Worm (Caenorhabditis elegans) whole organism, L1 larva: ENCODE data around the gene arrd-9.

Experiments
- C04F5.9 ChIP-seq: sonication (generic microtip); optimal IDR thresholded peaks from 2 replicates; lab custom pipeline; 2016; ENCODE audit warnings: missing genetic modification characterization, missing compliant biosample characterization
- Y116A8C.19 ChIP-seq: sonication (generic microtip); optimal IDR thresholded peaks from 2 replicates; lab custom pipeline; 2016; ENCODE audit warnings: missing compliant biosample characterization, missing genetic modification characterization, borderline replicate concordance
- aha-1 ChIP-seq: fragments of 150-350 bp; optimal IDR thresholded peaks from 2 replicates; lab custom pipeline; 2014; ENCODE audit warnings: missing biosample characterization, missing genetic modification characterization
- ama-1 ChIP-seq: fragments of 150-350 bp; optimal IDR thresholded peaks from 2 replicates; lab custom pipeline; 2014
- blmp-1 ChIP-seq: fragments of 150-350 bp; optimal IDR thresholded peaks from 2 replicates; lab custom pipeline; 2014; ENCODE audit warnings: missing biosample characterization, missing genetic modification characterization
- dpl-1 ChIP-seq, 3 experiments: fragments of 150-350 bp in 2 of 3; sonication (generic microtip) in 1 of 3; optimal IDR thresholded peaks; 2 replicates each; lab custom pipeline; 2014 to 2017; ENCODE audit warnings: missing biosample characterization in 3 of 3, missing genetic modification characterization in 3 of 3, missing genetic modification reagents in 3 of 3
- dsc-1 ChIP-seq: sonication (generic microtip); optimal IDR thresholded peaks from 2 replicates; lab custom pipeline; 2016; ENCODE audit warnings: mild to moderate bottlenecking, missing genetic modification characterization, missing compliant biosample characterization
- efl-1 ChIP-seq, 4 experiments: fragments of 150-350 bp; optimal IDR thresholded peaks in 3 of 4; peaks in 1 of 4; 1 replicate in 1 of 4; 2 replicates in 3 of 4; lab custom pipeline; 2014; ENCODE audit warnings: missing biosample characterization in 2 of 4, missing genetic modification characterization in 2 of 4, missing genetic modification reagents in 2 of 4
- egl-13 ChIP-seq: sonication (generic microtip); optimal IDR thresholded peaks from 2 replicates; lab custom pipeline; 2016; ENCODE audit warnings: missing genotype, missing genetic modification reagents, missing genetic modification characterization, missing compliant biosample characterization
- elt-2 ChIP-seq: sonication (generic microtip); optimal IDR thresholded peaks from 2 replicates; lab custom pipeline; 2016; ENCODE audit warnings: missing genetic modification characterization, mild to moderate bottlenecking, inconsistent platforms, missing compliant biosample characterization, missing genetic modification reagents
- ets-5 ChIP-seq: fragments of 200-800 bp; sonication (Bioruptor generic); IDR thresholded peaks from 2 replicates; pipeline ENCODE4 v1.3.6; 2022; ENCODE audit warnings: missing genetic modification characterization, missing compliant biosample characterization
- fkh-10 ChIP-seq: sonication (generic microtip); optimal IDR thresholded peaks from 2 replicates; lab custom pipeline; 2017; ENCODE audit warnings: missing biosample characterization, missing genetic modification reagents, missing genetic modification characterization
- fkh-4 ChIP-seq: sonication (generic microtip); optimal IDR thresholded peaks from 2 replicates; lab custom pipeline; 2016; ENCODE audit warnings: missing compliant biosample characterization, missing genetic modification characterization, borderline replicate concordance
- irx-1 ChIP-seq: sonication (generic microtip); optimal IDR thresholded peaks from 2 replicates; lab custom pipeline; 2016; ENCODE audit warnings: missing genetic modification characterization, missing compliant biosample characterization
- lin-13 ChIP-seq: fragments of 150-350 bp; optimal IDR thresholded peaks from 2 replicates; lab custom pipeline; 2014; ENCODE audit warnings: missing biosample characterization, missing genetic modification reagents, missing genetic modification characterization
- lin-14 ChIP-seq: fragments of 200-800 bp; sonication (Bioruptor generic); optimal IDR thresholded peaks from 2 replicates; lab custom pipeline; 2018; ENCODE audit warnings: mild to moderate bottlenecking, missing genetic modification characterization, moderate library complexity, missing compliant biosample characterization
- lsy-2 ChIP-seq, 2 experiments: fragments of 150-350 bp; optimal IDR thresholded peaks; 2 replicates each; lab custom pipeline; 2014; ENCODE audit warnings: missing biosample characterization in 2 of 2, missing genetic modification characterization in 2 of 2
- mab-9 ChIP-seq: fragments of 200-800 bp; sonication (Bioruptor generic); IDR thresholded peaks from 2 replicates; pipeline ENCODE4 v1.3.6; 2022; ENCODE audit warnings: missing genetic modification reagents, missing genetic modification characterization, missing compliant biosample characterization
- nhr-19 ChIP-seq: fragments of 200-800 bp; sonication (Bioruptor generic); conservative IDR thresholded peaks from 2 replicates; pipeline ENCODE4 v1.3.6; 2022; ENCODE audit warnings: missing genetic modification characterization, missing compliant biosample characterization
- nhr-47 ChIP-seq: sonication (generic microtip); optimal IDR thresholded peaks from 2 replicates; lab custom pipeline; 2016; ENCODE audit warnings: mild to moderate bottlenecking, missing genetic modification characterization, moderate library complexity, missing compliant biosample characterization
- nhr-71 ChIP-seq: sonication (generic microtip); optimal IDR thresholded peaks from 2 replicates; lab custom pipeline; 2016; ENCODE audit warnings: mild to moderate bottlenecking, missing genetic modification characterization, moderate library complexity, missing compliant biosample characterization
- nhr-76 ChIP-seq: sonication (generic microtip); optimal IDR thresholded peaks from 2 replicates; lab custom pipeline; 2017; ENCODE audit warnings: missing biosample characterization, missing genetic modification characterization
- nhr-77 ChIP-seq: fragments of 150-350 bp; optimal IDR thresholded peaks from 2 replicates; lab custom pipeline; 2014; ENCODE audit warnings: missing biosample characterization, missing genetic modification characterization
- nhr-85 ChIP-seq: sonication (generic microtip); peaks from one replicate; lab custom pipeline; 2016; ENCODE audit warnings: missing genetic modification characterization, inconsistent platforms, missing compliant biosample characterization
- pag-3 ChIP-seq: sonication (generic microtip); optimal IDR thresholded peaks from 2 replicates; lab custom pipeline; 2017; ENCODE audit warnings: missing genetic modification characterization, mild to moderate bottlenecking, missing compliant biosample characterization, antibody characterized with exemption, borderline replicate concordance; ENCODE audit not compliant: insufficient read depth
- pqm-1 ChIP-seq: sonication (generic microtip); optimal IDR thresholded peaks from 3 replicates; lab custom pipeline; 2017; ENCODE audit warnings: missing biosample characterization, missing genetic modification characterization
- skn-1 ChIP-seq: fragments of 150-350 bp; optimal IDR thresholded peaks from 2 replicates; lab custom pipeline; 2014; ENCODE audit warnings: missing biosample characterization, missing genetic modification characterization
- snpc-4 ChIP-seq: fragments of 150-350 bp; optimal IDR thresholded peaks from 2 replicates; lab custom pipeline; 2014; ENCODE audit warnings: missing biosample characterization, missing genetic modification characterization
- sup-37 ChIP-seq: fragments of 200-800 bp; sonication (Bioruptor generic); optimal IDR thresholded peaks from 2 replicates; lab custom pipeline; 2018; ENCODE audit warnings: mild to moderate bottlenecking, missing genetic modification characterization, missing compliant biosample characterization
- unc-130 ChIP-seq: fragments of 150-350 bp; optimal IDR thresholded peaks from 2 replicates; lab custom pipeline; 2017; ENCODE audit warnings: missing biosample characterization, missing genetic modification characterization, inconsistent platforms
- unc-30 ChIP-seq: sonication (generic microtip); optimal IDR thresholded peaks from 2 replicates; lab custom pipeline; 2017; ENCODE audit warnings: missing biosample characterization, missing genetic modification characterization
- unc-62 ChIP-seq: fragments of 150-350 bp; optimal IDR thresholded peaks from 2 replicates; lab custom pipeline; 2014; ENCODE audit warnings: missing biosample characterization, missing genetic modification reagents, missing genetic modification characterization
- vab-15 ChIP-seq: sonication (generic microtip); optimal IDR thresholded peaks from 2 replicates; lab custom pipeline; 2017; ENCODE audit warnings: missing genotype, mild to moderate bottlenecking, missing genetic modification characterization, missing compliant biosample characterization
- xbp-1 ChIP-seq: sonication (generic microtip); optimal IDR thresholded peaks from 2 replicates; lab custom pipeline; 2016; ENCODE audit warnings: missing genetic modification characterization, missing compliant biosample characterization
- ztf-11 ChIP-seq, 2 experiments: sonication (generic microtip); optimal IDR thresholded peaks; 2 replicates each; lab custom pipeline; 2016 to 2017; ENCODE audit warnings: missing genetic modification characterization in 2 of 2, missing biosample characterization in 1 of 2, missing compliant biosample characterization in 1 of 2

Gene arrd-9

ce11 chrII:12518809-12519344 is 38.2 kb upstream of the arrd-9 start, which contains the start of gene srh-70 (continued):
- no peak for TF ChIP-seq pag-3
- no peak for TF ChIP-seq Y116A8C.19 (tag; lab: Kevin White, UChicago)
- TF ChIP-seq irx-1, result no peak
- TF ChIP-seq xbp-1 (tag; lab: Kevin White, UChicago), result no peak
- TF ChIP-seq ets-5 (GFP tag; lab: Robert Waterston, UW), result no peak

- no peak for TF ChIP-seq lin-13 (GFP tag; lab: Kevin White, UChicago)
- TF ChIP-seq unc-62 (GFP tag; lab: Kevin White, UChicago), result no peak
- TF ChIP-seq lin-14 (GFP tag; lab: Kevin White, UChicago), result no peak
- TF ChIP-seq dsc-1 (tag; lab: Kevin White, UChicago), result no peak
These were observed 37.3 kb upstream of the arrd-9 start for ce11 chrII:12518008-12518407.

ce11 chrII:12516313-12516712 is 35.6 kb upstream of the arrd-9 start, which contains the start of gene srh-61:
srh-61 (minus strand) TSS chrII:12516413.
- no peak for TF ChIP-seq nhr-71 (tag; lab: Kevin White, UChicago)
- no peak for TF ChIP-seq aha-1
- no peak for TF ChIP-seq nhr-76 (tag; lab: Kevin White, UChicago)
- TF ChIP-seq Y116A8C.19 (tag; lab: Kevin White, UChicago), result no peak
- no peak for TF ChIP-seq nhr-19
- TF ChIP-seq sup-37, result no peak

- no peak for TF ChIP-seq vab-15 (tag; lab: Kevin White, UChicago)
- no peak for TF ChIP-seq lin-13 (GFP tag; lab: Kevin White, UChicago)
- no peak for TF ChIP-seq dpl-1 (GFP tag; optimal IDR thresholded peaks at IDR 0.05; lab: Kevin White, UChicago)
- TF ChIP-seq mab-9, result no peak
- no peak for TF ChIP-seq efl-1 (optimal IDR thresholded peaks at IDR 0.05; lab: Kevin White, UChicago)
- TF ChIP-seq efl-1 (GFP tag; optimal IDR thresholded peaks at IDR 0.05 in 1 of 2; lab: Kevin White, UChicago), result no peak
- TF ChIP-seq nhr-47 (tag; lab: Kevin White, UChicago), result no peak
- TF ChIP-seq snpc-4 (tag; lab: Kevin White, UChicago), result no peak
- TF ChIP-seq skn-1 (tag; lab: Kevin White, UChicago), result no peak
- TF ChIP-seq lin-14 (GFP tag; lab: Kevin White, UChicago), result no peak
- TF ChIP-seq blmp-1 (tag; lab: Kevin White, UChicago), result no peak
- TF ChIP-seq elt-2, result no peak
- TF ChIP-seq pqm-1, result no peak
- no peak for TF ChIP-seq fkh-4 (tag; lab: Kevin White, UChicago)
- no peak for TF ChIP-seq ztf-11 (tag; optimal IDR thresholded peaks at IDR 0.05; lab: Kevin White, UChicago)
- no peak for TF ChIP-seq C04F5.9 (tag; lab: Kevin White, UChicago)
- no peak for TF ChIP-seq nhr-77 (tag; lab: Kevin White, UChicago)
- no peak for TF ChIP-seq pag-3
These were observed 33.9 kb upstream of the arrd-9 start, which contains the start of gene srh-69 for ce11 chrII:12514620-12515019. srh-69 (minus strand) TSS chrII:12514720.

ce11 chrII:12511866-12512265 is 31.2 kb upstream of the arrd-9 start, which contains the start of gene srh-73:
srh-73 (plus strand) TSS chrII:12512166.
- TF ChIP-seq ama-1 (lab: Kevin White, UChicago) (no peak), lin-13 (GFP tag; lab: Kevin White, UChicago) (no peak), lsy-2 (tag; optimal IDR thresholded peaks at IDR 0.05; lab: Kevin White, UChicago) (no peak), unc-130 (tag; lab: Kevin White, UChicago) (no peak), nhr-85 (tag; lab: Kevin White, UChicago) (no peak)

- TF ChIP-seq fkh-10 (GFP tag; lab: Kevin White, UChicago) (no peak), egl-13 (tag; lab: Kevin White, UChicago) (no peak), unc-30 (tag; lab: Kevin White, UChicago) (no peak)
These were observed 27.9 kb upstream of the arrd-9 start, which contains the start of gene srh-67 for ce11 chrII:12508650-12509049. srh-67 (plus strand) TSS chrII:12508950.
